Fruit fly (Drosophila melanogaster) S2 (cell line): Measurements from ENCODE around the gene Osi24.

Source experiments
- CG8478 ChIP-seq: fragments of >200 bp; optimal IDR thresholded peaks from 2 replicates; lab custom pipeline; 2018
- CTCF ChIP-seq, 2 experiments: fragments of >200 bp; optimal IDR thresholded peaks; 2 replicates each; lab custom pipeline; 2018

DNA sequence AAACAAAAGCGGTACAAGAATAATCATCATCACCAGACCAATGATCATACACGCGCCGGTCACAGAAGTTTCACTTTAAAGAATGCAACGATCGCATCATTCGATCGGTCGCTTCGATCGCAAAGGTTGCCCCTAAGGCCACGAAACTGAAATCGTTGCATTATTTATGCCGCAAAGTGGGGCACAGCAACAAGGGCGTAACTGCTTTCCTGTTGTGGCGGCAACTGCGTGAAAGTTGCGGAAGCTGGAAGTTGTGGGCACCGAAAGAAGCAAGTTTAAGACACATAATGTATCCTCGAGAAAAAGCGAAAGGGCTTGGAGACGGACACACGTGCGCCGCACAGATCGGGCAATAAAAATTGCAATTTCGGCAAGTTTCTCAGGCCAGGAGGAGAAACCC is 45.4 kb downstream of the Osi24 start:
- TF ChIP-seq CTCF (optimal IDR thresholded peaks at IDR 0.05; lab: Kevin White, UChicago) (no peak), CG8478 (lab: Kevin White, UChicago) (no peak)
